Fruit fly (Drosophila melanogaster): Measurements from ENCODE around the gene TM9SF2.

dm6 chr2L:20764663-20765062 lies 30.6 kb upstream of the TM9SF2 start:
- TF ChIP-seq CG10348 (GFP tag; IDR thresholded peaks at IDR 0.05) = no peak
- TF ChIP-seq rn (GFP tag; IDR thresholded peaks at IDR 0.05) = no peak
- TF ChIP-seq D1 (tag; optimal IDR thresholded peaks at IDR 0.05) = no peak
- TF ChIP-seq CG8301 (tag; optimal IDR thresholded peaks at IDR 0.05) = no peak
- no peak for TF ChIP-seq CG9948 (tag; optimal IDR thresholded peaks at IDR 0.05)
- no peak for TF ChIP-seq Pif1B (GFP tag; optimal IDR thresholded peaks at IDR 0.05)
- TF ChIP-seq EcR (GFP tag; optimal IDR thresholded peaks at IDR 0.05) = no peak
- no peak for TF ChIP-seq CG32121 (GFP tag; IDR thresholded peaks at IDR 0.05)
- no peak for TF ChIP-seq CG14655 (GFP tag; optimal IDR thresholded peaks at IDR 0.05)
- no peak for TF ChIP-seq Ets98B (GFP tag; IDR thresholded peaks at IDR 0.05)
- no peak for TF ChIP-seq CG17806 (tag; optimal IDR thresholded peaks at IDR 0.05)
- TF ChIP-seq CG15710 (tag; optimal IDR thresholded peaks at IDR 0.05) = no peak
